Worm (Caenorhabditis elegans) whole organism, mixed stage, embryonic: ENCODE measurements around the gene srb-3.

ENCODE experiments used
- cnd-1 ChIP-seq: fragments of 200-800 bp; sonication (Bioruptor generic); optimal IDR thresholded peaks from 2 replicates; lab custom pipeline; 2018; ENCODE audit warnings: mild to moderate bottlenecking, missing genetic modification characterization, missing compliant biosample characterization
- lin-13 ChIP-seq: fragments of 150-350 bp; optimal IDR thresholded peaks from 2 replicates; lab custom pipeline; 2014; ENCODE audit warnings: missing biosample characterization, missing genetic modification characterization
- lsy-2 ChIP-seq: fragments of 150-350 bp; optimal IDR thresholded peaks from 2 replicates; lab custom pipeline; 2014; ENCODE audit warnings: missing biosample characterization, missing genetic modification characterization
- nhr-12 ChIP-seq: fragments of 150-350 bp; optimal IDR thresholded peaks from 2 replicates; lab custom pipeline; 2014; ENCODE audit warnings: missing biosample characterization, missing genetic modification characterization
- nhr-237 ChIP-seq: fragments of 150-350 bp; optimal IDR thresholded peaks from 2 replicates; lab custom pipeline; 2014; ENCODE audit warnings: missing biosample characterization, missing genetic modification characterization
- pha-4 ChIP-seq: fragments of 150-350 bp; optimal IDR thresholded peaks from 2 replicates; lab custom pipeline; 2018; ENCODE audit warnings: missing biosample characterization, missing genetic modification reagents, missing genetic modification characterization
- sptf-1 ChIP-seq: sonication (generic microtip); optimal IDR thresholded peaks from 2 replicates; lab custom pipeline; 2017; ENCODE audit warnings: mild to moderate bottlenecking, missing genetic modification characterization, moderate library complexity, missing compliant biosample characterization
- unc-39 ChIP-seq: fragments of 150-350 bp; optimal IDR thresholded peaks from 2 replicates; lab custom pipeline; 2014; ENCODE audit warnings: missing biosample characterization, missing genetic modification characterization

- TF ChIP-seq nhr-237 (tag; lab: Kevin White, UChicago) = no peak
- no peak for TF ChIP-seq unc-39 (tag; lab: Kevin White, UChicago)
- TF ChIP-seq nhr-12 (tag; lab: Kevin White, UChicago) = no peak
- TF ChIP-seq cnd-1 = no peak
- no peak for TF ChIP-seq pha-4 (tag; lab: Kevin White, UChicago)
- no peak for TF ChIP-seq sptf-1 (tag; lab: Kevin White, UChicago)
- no peak for TF ChIP-seq lsy-2 (tag; lab: Kevin White, UChicago)
- no peak for TF ChIP-seq lin-13 (tag; lab: Kevin White, UChicago)
Measured at ce11 chrII:5209122-5209521, 42.5 kb upstream of the srb-3 start.
